Worm (Caenorhabditis elegans): ENCODE data around the gene Y51H7BR.7.

Y51H7BR.7 gene

ce11 chrII:1525498-1525897, at the start of gene Y51H7BR.7:
Gene Y51H7BR.7 (minus strand): TSS chrII:1525598.
- TF ChIP-seq lin-13 (GFP tag; optimal IDR thresholded peaks at IDR 0.05) (no peak), elt-3 (tag; optimal IDR thresholded peaks at IDR 0.05) (no peak), C34F6.9 (tag; optimal IDR thresholded peaks at IDR 0.05) (no peak), nhr-25 (tag; optimal IDR thresholded peaks at IDR 0.05) (no peak), egl-27 (tag; optimal IDR thresholded peaks at IDR 0.05) (no peak), lsy-2 (tag; optimal IDR thresholded peaks at IDR 0.05) (no peak), nhr-129 (tag; optimal IDR thresholded peaks at IDR 0.05) (no peak), mbf-1 (tag; optimal IDR thresholded peaks at IDR 0.05) (no peak), elt-1 (tag; optimal IDR thresholded peaks at IDR 0.05) (no peak), unc-39 (tag; optimal IDR thresholded peaks at IDR 0.05) (no peak), mab-5 (tag; optimal IDR thresholded peaks at IDR 0.05) (no peak), R02D3.7 (tag; optimal IDR thresholded peaks at IDR 0.05) (no peak), lin-39 (tag; optimal IDR thresholded peaks at IDR 0.05) (no peak), peb-1 (tag; optimal IDR thresholded peaks at IDR 0.05) (no peak), lin-11 (tag; optimal IDR thresholded peaks at IDR 0.05) (no peak), ZK546.5 (tag; optimal IDR thresholded peaks at IDR 0.05) (no peak)

- TF ChIP-seq lin-39 (tag; optimal IDR thresholded peaks at IDR 0.05) (no peak), lsy-2 (tag; optimal IDR thresholded peaks at IDR 0.05) (no peak), nhr-10 (tag; optimal IDR thresholded peaks at IDR 0.05) (no peak), ceh-16 (tag; optimal IDR thresholded peaks at IDR 0.05) (no peak), peb-1 (tag; optimal IDR thresholded peaks at IDR 0.05) (no peak), mab-5 (tag; optimal IDR thresholded peaks at IDR 0.05) (no peak), sma-9 (GFP tag; optimal IDR thresholded peaks at IDR 0.05) (no peak), sma-9 (tag; optimal IDR thresholded peaks at IDR 0.05) (no peak), sma-3 (GFP tag; optimal IDR thresholded peaks at IDR 0.05) (no peak), ZK546.5 (tag; optimal IDR thresholded peaks at IDR 0.05) (no peak), snpc-4 (tag; optimal IDR thresholded peaks at IDR 0.05) (no peak), ama-1 (optimal IDR thresholded peaks at IDR 0.05) (no peak), nhr-6 (tag; optimal IDR thresholded peaks at IDR 0.05) (no peak), mdl-1 (tag; optimal IDR thresholded peaks at IDR 0.05) (no peak), elt-3 (tag; optimal IDR thresholded peaks at IDR 0.05) (no peak)
Observed at ce11 chrII:1571032-1571431, 45.6 kb upstream of the Y51H7BR.7 start, which contains the start of gene fbxb-46. Gene fbxb-46 (minus strand): TSS chrII:1571132.

- TF ChIP-seq nhr-237 (tag; optimal IDR thresholded peaks at IDR 0.05): no peak
- no peak for TF ChIP-seq lin-13 (GFP tag; optimal IDR thresholded peaks at IDR 0.05)
- no peak for TF ChIP-seq egl-27 (tag; optimal IDR thresholded peaks at IDR 0.05)
Observed at ce11 chrII:1568214-1568613, 42.8 kb upstream of the Y51H7BR.7 start, which contains the start of gene fbxb-49. Gene fbxb-49 (plus strand): TSS chrII:1568514.

- TF ChIP-seq skn-1 (tag; optimal IDR thresholded peaks at IDR 0.05) (no peak), nhr-11 (tag; optimal IDR thresholded peaks at IDR 0.05) (no peak), aly-2 (tag; optimal IDR thresholded peaks at IDR 0.05) (no peak), unc-62 (GFP tag; optimal IDR thresholded peaks at IDR 0.05) (no peak), zag-1 (tag; optimal IDR thresholded peaks at IDR 0.05) (no peak), nhr-129 (tag; optimal IDR thresholded peaks at IDR 0.05) (no peak), R02D3.7 (tag; optimal IDR thresholded peaks at IDR 0.05) (no peak), mbf-1 (tag; optimal IDR thresholded peaks at IDR 0.05) (no peak), unc-39 (tag; optimal IDR thresholded peaks at IDR 0.05) (no peak), lin-11 (tag; optimal IDR thresholded peaks at IDR 0.05) (no peak)
Observed at ce11 chrII:1567646-1568045, 42.2 kb upstream of the Y51H7BR.7 start, which contains the start of gene K05F6.8. Gene K05F6.8 (minus strand): TSS chrII:1567746.

- no peak for TF ChIP-seq nhr-12 (tag; optimal IDR thresholded peaks at IDR 0.05)
- TF ChIP-seq crh-2 (tag; optimal IDR thresholded peaks at IDR 0.05): no peak
- no peak for TF ChIP-seq ZK546.5 (tag; optimal IDR thresholded peaks at IDR 0.05)
- no peak for TF ChIP-seq elt-1 (tag; optimal IDR thresholded peaks at IDR 0.05)
- TF ChIP-seq ceh-16 (tag; optimal IDR thresholded peaks at IDR 0.05): no peak
- no peak for TF ChIP-seq snpc-4 (tag; optimal IDR thresholded peaks at IDR 0.05)
- no peak for TF ChIP-seq lsy-2 (tag; optimal IDR thresholded peaks at IDR 0.05)
- no peak for TF ChIP-seq lin-13 (GFP tag; optimal IDR thresholded peaks at IDR 0.05)
- TF ChIP-seq nhr-77 (tag; optimal IDR thresholded peaks at IDR 0.05): no peak
- no peak for TF ChIP-seq unc-39 (tag; optimal IDR thresholded peaks at IDR 0.05)
- no peak for TF ChIP-seq unc-55 (GFP tag; optimal IDR thresholded peaks at IDR 0.05)
- TF ChIP-seq sem-4 (tag; optimal IDR thresholded peaks at IDR 0.05): no peak
- no peak for TF ChIP-seq mbf-1 (tag; optimal IDR thresholded peaks at IDR 0.05)
- TF ChIP-seq egl-27 (tag; optimal IDR thresholded peaks at IDR 0.05): no peak
- TF ChIP-seq skn-1 (tag; optimal IDR thresholded peaks at IDR 0.05): no peak
- no peak for TF ChIP-seq unc-62 (GFP tag; optimal IDR thresholded peaks at IDR 0.05)
- TF ChIP-seq nhr-129 (tag; optimal IDR thresholded peaks at IDR 0.05): no peak
- TF ChIP-seq ama-1 (optimal IDR thresholded peaks at IDR 0.05): no peak
Observed at ce11 chrII:1561863-1562262, 36.5 kb upstream of the Y51H7BR.7 start, which contains the start of gene K05F6.14. Gene K05F6.14 (plus strand): TSS chrII:1562163.

All from whole organism, L2 larva.